Worm (Caenorhabditis elegans) whole organism, late embryonic: ENCODE measurements around the gene C07A9.5.

Experiments used
- C38D4.7 ChIP-seq: fragments of 200-800 bp; sonication (Bioruptor generic); optimal IDR thresholded peaks from 2 replicates; lab custom pipeline; 2018; ENCODE audit warnings: mild to moderate bottlenecking, missing genetic modification characterization, moderate library complexity, missing compliant biosample characterization
- F13H6.1 ChIP-seq: sonication (generic microtip); optimal IDR thresholded peaks from 2 replicates; lab custom pipeline; 2016; ENCODE audit warnings: missing genetic modification characterization, missing compliant biosample characterization
- K09A11.1 ChIP-seq: sonication (generic microtip); optimal IDR thresholded peaks from 2 replicates; lab custom pipeline; 2017; ENCODE audit warnings: antibody characterized with exemption, mild to moderate bottlenecking, missing genetic modification characterization, missing compliant biosample characterization; ENCODE audit not compliant: insufficient read depth
- ceh-22 ChIP-seq: sonication (generic microtip); optimal IDR thresholded peaks from 2 replicates; lab custom pipeline; 2017; ENCODE audit warnings: missing biosample characterization, missing genetic modification characterization
- ceh-9 ChIP-seq: sonication (generic microtip); optimal IDR thresholded peaks from 2 replicates; lab custom pipeline; 2016; ENCODE audit warnings: mild to moderate bottlenecking, missing genetic modification characterization, inconsistent platforms, missing compliant biosample characterization
- hlh-15 ChIP-seq: sonication (generic microtip); optimal IDR thresholded peaks from 2 replicates; lab custom pipeline; 2016; ENCODE audit warnings: missing genetic modification characterization, missing compliant biosample characterization
- hlh-30 ChIP-seq: sonication (generic microtip); optimal IDR thresholded peaks from 2 replicates; lab custom pipeline; 2017; ENCODE audit warnings: antibody characterized with exemption, missing genetic modification characterization, missing compliant biosample characterization; ENCODE audit not compliant: insufficient read depth
- hlh-8 ChIP-seq: sonication (generic microtip); optimal IDR thresholded peaks from 2 replicates; lab custom pipeline; 2016; ENCODE audit warnings: missing genotype, missing genetic modification characterization, missing compliant biosample characterization
- lin-11 ChIP-seq: fragments of 200-800 bp; sonication (Bioruptor generic); optimal IDR thresholded peaks from 2 replicates; lab custom pipeline; 2018; ENCODE audit warnings: mild to moderate bottlenecking, missing genetic modification characterization, missing compliant biosample characterization
- nhr-11 ChIP-seq: fragments of 150-350 bp; optimal IDR thresholded peaks from 2 replicates; lab custom pipeline; 2014; ENCODE audit warnings: missing biosample characterization, missing genetic modification characterization
- pag-3 ChIP-seq: sonication (generic microtip); optimal IDR thresholded peaks from 2 replicates; lab custom pipeline; 2016; ENCODE audit warnings: missing compliant biosample characterization, missing genetic modification characterization, borderline replicate concordance
- pax-1 ChIP-seq: fragments of 150-350 bp; optimal IDR thresholded peaks from 2 replicates; lab custom pipeline; 2014; ENCODE audit warnings: missing biosample characterization, missing genetic modification characterization
- pha-4 ChIP-seq: fragments of 150-350 bp; optimal IDR thresholded peaks from 2 replicates; lab custom pipeline; 2018; ENCODE audit warnings: missing biosample characterization, missing genetic modification reagents, missing genetic modification characterization
- ref-2 ChIP-seq: sonication (generic microtip); optimal IDR thresholded peaks from 2 replicates; lab custom pipeline; 2016; ENCODE audit warnings: missing genetic modification characterization, missing compliant biosample characterization
- ttx-3 ChIP-seq: sonication (generic microtip); optimal IDR thresholded peaks from 2 replicates; lab custom pipeline; 2016; ENCODE audit warnings: missing genetic modification reagents, missing genetic modification characterization, missing compliant biosample characterization

C07A9.5 gene

DNA sequence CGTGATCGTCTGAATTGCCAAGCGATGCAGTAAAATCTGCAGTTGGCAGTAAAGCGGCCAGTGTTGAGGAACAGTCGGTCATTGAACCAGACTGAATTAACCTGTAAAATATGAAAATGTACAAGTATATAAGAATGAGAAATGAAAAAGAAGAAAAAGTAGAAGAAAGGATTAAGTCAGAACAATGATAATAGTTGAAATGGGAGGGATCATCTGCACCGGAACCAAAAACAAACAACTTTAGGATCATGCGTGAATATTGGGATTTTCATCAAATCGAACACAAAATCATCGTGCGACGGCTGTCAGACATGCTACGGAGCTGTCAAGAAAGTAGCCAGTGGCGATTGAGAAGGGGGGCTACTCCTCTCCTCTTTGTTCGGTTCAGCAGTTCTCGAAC lies 45.6 kb downstream of the C07A9.5 start, which contains the start of gene gei-13:
Gene gei-13, minus strand, starts transcription at position 101 of the 400 bp plus-strand sequence.
- TF ChIP-seq ttx-3 (tag; lab: Kevin White, UChicago) (no peak), pag-3 (tag; lab: Kevin White, UChicago) (no peak), C38D4.7 (GFP tag; lab: Kevin White, UChicago) (no peak), ceh-22 (tag; lab: Kevin White, UChicago) (no peak), ref-2 (tag; lab: Kevin White, UChicago) (no peak), hlh-30 (tag; lab: Kevin White, UChicago) (no peak), K09A11.1 (no peak), pax-1 (tag; lab: Kevin White, UChicago) (no peak), pha-4 (tag; lab: Kevin White, UChicago) (no peak), nhr-11 (tag; lab: Kevin White, UChicago) (no peak), lin-11 (tag; lab: Kevin White, UChicago) (no peak), hlh-8 (tag; lab: Kevin White, UChicago) (no peak), ceh-9 (tag; lab: Kevin White, UChicago) (no peak), F13H6.1 (tag; lab: Kevin White, UChicago) (no peak), hlh-15 (tag; lab: Kevin White, UChicago) (no peak)
